Worm (Caenorhabditis elegans): ENCODE results near the gene T28F3.8.

The T28F3.8 gene

ce11 chrIV:17268069-17268468 is 39.1 kb downstream of the T28F3.8 start:
- TF ChIP-seq skn-1 (tag; optimal IDR thresholded peaks at IDR 0.05) (peak; percentile 91), pqm-1 (tag; optimal IDR thresholded peaks at IDR 0.05) (no peak)

ce11 chrIV:17267304-17267891 is 39.7 kb downstream of the T28F3.8 start:
- no peak for TF ChIP-seq isw-1 (GFP tag; IDR thresholded peaks at IDR 0.05)
- TF ChIP-seq nhr-71 (tag; optimal IDR thresholded peaks at IDR 0.05): no peak
- no peak for TF ChIP-seq ces-1 (GFP tag; optimal IDR thresholded peaks at IDR 0.05)
- TF ChIP-seq snu-23 (GFP tag; optimal IDR thresholded peaks at IDR 0.05): no peak
- no peak for TF ChIP-seq rnt-1 (tag; optimal IDR thresholded peaks at IDR 0.05)
- no peak for TF ChIP-seq mab-9 (GFP tag; IDR thresholded peaks at IDR 0.05)
- no peak for TF ChIP-seq dpl-1 (GFP tag; optimal IDR thresholded peaks at IDR 0.05)
- TF ChIP-seq nhr-84 (tag; optimal IDR thresholded peaks at IDR 0.05): no peak
- no peak for TF ChIP-seq hlh-17 (GFP tag; optimal IDR thresholded peaks at IDR 0.05; ENCODE audit: borderline replicate concordance)
- TF ChIP-seq nhr-19 (GFP tag; conservative IDR thresholded peaks at IDR 0.05): no peak

ce11 chrIV:17265716-17266115 is 41.4 kb downstream of the T28F3.8 start:
- TF ChIP-seq blmp-1 (tag; optimal IDR thresholded peaks at IDR 0.05): no peak

DNA sequence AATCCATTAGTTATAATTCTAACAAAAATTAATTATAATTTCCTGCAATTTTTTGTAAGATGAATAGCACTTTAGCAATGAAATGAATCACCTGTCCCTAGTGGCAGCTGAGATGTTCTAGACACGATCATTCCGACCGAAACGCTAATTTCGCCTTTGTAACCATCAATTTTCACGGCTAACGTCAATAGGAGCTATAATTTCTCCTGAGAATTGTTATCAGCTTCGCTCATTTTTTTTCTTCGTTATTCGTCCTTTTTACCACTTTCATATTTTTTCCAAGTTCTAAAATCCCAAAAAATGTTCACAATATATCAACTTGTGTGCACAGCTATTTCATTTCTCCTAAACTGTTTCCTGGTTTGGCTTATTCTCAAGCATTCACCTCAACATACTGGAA is 41.8 kb downstream of the T28F3.8 start, which contains the start of gene str-187:
str-187 (plus strand) TSS at position 301 of the 400 bp plus-strand sequence.
- no peak for TF ChIP-seq hlh-17 (GFP tag; optimal IDR thresholded peaks at IDR 0.05; ENCODE audit: borderline replicate concordance)
- no peak for TF ChIP-seq isw-1 (GFP tag; IDR thresholded peaks at IDR 0.05)

DNA sequence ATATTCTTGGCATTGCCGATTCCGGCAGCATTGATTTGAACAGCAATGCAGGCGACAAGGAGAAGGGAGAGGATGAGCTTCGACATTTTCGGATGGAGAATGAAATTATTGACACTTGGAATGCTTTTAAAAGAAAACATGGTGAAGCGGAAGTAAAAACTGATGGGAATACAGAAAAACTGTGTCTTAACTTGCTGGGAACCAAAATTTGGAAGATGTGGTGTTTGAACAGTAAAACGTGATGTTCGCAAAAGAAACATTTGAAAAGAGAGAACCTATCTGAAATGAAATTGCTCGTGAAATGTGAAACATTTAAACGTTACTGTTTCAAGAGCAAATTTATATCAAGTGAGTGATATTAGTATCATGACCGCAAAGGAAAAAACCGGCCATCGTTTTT is 42.4 kb downstream of the T28F3.8 start, which contains the start of gene F26D10.13:
F26D10.13 (minus strand) TSS at position 101 of the 400 bp plus-strand sequence.
- TF ChIP-seq nhr-237 (tag; optimal IDR thresholded peaks at IDR 0.05) (no peak), pqm-1 (tag; optimal IDR thresholded peaks at IDR 0.05) (no peak), ces-1 (GFP tag; optimal IDR thresholded peaks at IDR 0.05) (no peak), nhr-76 (tag; optimal IDR thresholded peaks at IDR 0.05) (no peak), ceh-8 (GFP tag; optimal IDR thresholded peaks at IDR 0.05) (no peak), nhr-19 (GFP tag; conservative IDR thresholded peaks at IDR 0.05) (no peak), unc-30 (tag; optimal IDR thresholded peaks at IDR 0.05) (no peak), lin-14 (GFP tag; optimal IDR thresholded peaks at IDR 0.05) (no peak), skn-1 (tag; optimal IDR thresholded peaks at IDR 0.05) (no peak), pag-3 (tag; optimal IDR thresholded peaks at IDR 0.05; ENCODE audit: borderline replicate concordance, insufficient read depth) (no peak), swsn-7 (tag; optimal IDR thresholded peaks at IDR 0.05) (no peak), fkh-10 (GFP tag; optimal IDR thresholded peaks at IDR 0.05) (no peak), mef-2 (tag; optimal IDR thresholded peaks at IDR 0.05) (no peak), nhr-90 (tag; optimal IDR thresholded peaks at IDR 0.05; ENCODE audit: poor library complexity) (no peak), egl-27 (tag; optimal IDR thresholded peaks at IDR 0.05) (no peak), fkh-8 (tag; optimal IDR thresholded peaks at IDR 0.05) (no peak)

- TF ChIP-seq snu-23 (GFP tag; optimal IDR thresholded peaks at IDR 0.05) (peak; percentile 20), unc-30 (tag; optimal IDR thresholded peaks at IDR 0.05) (no peak), nhr-20 (tag; optimal IDR thresholded peaks at IDR 0.05) (peak; percentile 27), lin-35 (GFP tag; optimal IDR thresholded peaks at IDR 0.05) (peak in 1 of 2 experiments; percentile 69), mab-9 (GFP tag; IDR thresholded peaks at IDR 0.05) (no peak), pqm-1 (tag; optimal IDR thresholded peaks at IDR 0.05) (peak; percentile 6), tlp-1 (tag; optimal IDR thresholded peaks at IDR 0.05) (no peak), efl-3 (GFP tag; optimal IDR thresholded peaks at IDR 0.05) (no peak), elt-3 (tag; optimal IDR thresholded peaks at IDR 0.05) (peak in 2 of 6 experiments; percentile 0 to 24), nhr-71 (tag; optimal IDR thresholded peaks at IDR 0.05) (no peak), xbp-1 (tag; optimal IDR thresholded peaks at IDR 0.05) (no peak), nhr-90 (tag; optimal IDR thresholded peaks at IDR 0.05; ENCODE audit: poor library complexity) (peak; percentile 15), blmp-1 (tag; optimal IDR thresholded peaks at IDR 0.05) (peak; percentile 52), unc-130 (tag; optimal IDR thresholded peaks at IDR 0.05) (no peak), isw-1 (GFP tag; IDR thresholded peaks at IDR 0.05) (no peak), lin-14 (GFP tag; optimal IDR thresholded peaks at IDR 0.05) (no peak), nhr-76 (tag; optimal IDR thresholded peaks at IDR 0.05) (no peak), lsy-2 (tag; optimal IDR thresholded peaks at IDR 0.05) (peak in 1 of 2 experiments; percentile 17), lin-13 (GFP tag; optimal IDR thresholded peaks at IDR 0.05) (no peak), fos-1 (tag; optimal IDR thresholded peaks at IDR 0.05) (no peak), elt-2 (tag; optimal IDR thresholded peaks at IDR 0.05) (peak; percentile 85), swsn-7 (tag; optimal IDR thresholded peaks at IDR 0.05) (no peak)
Measured at ce11 chrIV:17263714-17264113, 43.4 kb downstream of the T28F3.8 start.
